Worm (Caenorhabditis elegans): ENCODE data around the gene dnj-5.

The dnj-5 gene

ce11 chrII:6887319-6888005 is 29.4 kb upstream of the dnj-5 start, which contains the start of gene pmp-2:
Gene pmp-2, minus strand, starts transcription at chrII:6887805.
- TF ChIP-seq W03F9.2 (tag; optimal IDR thresholded peaks at IDR 0.05) (no peak), dao-5 (tag; optimal IDR thresholded peaks at IDR 0.05) (no peak)

ce11 chrII:6884568-6884967 is 26.5 kb upstream of the dnj-5 start:
- TF ChIP-seq W03F9.2 (tag; optimal IDR thresholded peaks at IDR 0.05) (no peak), him-1 (tag; optimal IDR thresholded peaks at IDR 0.05) (no peak), dao-5 (tag; optimal IDR thresholded peaks at IDR 0.05) (no peak)

- TF ChIP-seq W03F9.2 (tag; optimal IDR thresholded peaks at IDR 0.05) (no peak), dao-5 (tag; optimal IDR thresholded peaks at IDR 0.05) (no peak), him-1 (tag; optimal IDR thresholded peaks at IDR 0.05) (no peak)
Measured at ce11 chrII:6883716-6884115, 25.6 kb upstream of the dnj-5 start, which contains the start of gene pmp-1. Gene pmp-1, minus strand, starts transcription at chrII:6883754.

ce11 chrII:6882335-6882734 is 24.2 kb upstream of the dnj-5 start:
- no peak for TF ChIP-seq him-1 (tag; optimal IDR thresholded peaks at IDR 0.05)
- no peak for TF ChIP-seq W03F9.2 (tag; optimal IDR thresholded peaks at IDR 0.05)
- TF ChIP-seq dao-5 (tag; optimal IDR thresholded peaks at IDR 0.05) = no peak

- TF ChIP-seq him-1 (tag; optimal IDR thresholded peaks at IDR 0.05) (no peak), W03F9.2 (tag; optimal IDR thresholded peaks at IDR 0.05) (no peak), dao-5 (tag; optimal IDR thresholded peaks at IDR 0.05) (no peak)
Measured at ce11 chrII:6880067-6880466, 22.0 kb upstream of the dnj-5 start, which contains the start of gene C44B7.7. Gene C44B7.7, minus strand, starts transcription at chrII:6880167.

ce11 chrII:6877881-6878280 is 19.8 kb upstream of the dnj-5 start:
- no peak for TF ChIP-seq dao-5 (tag; optimal IDR thresholded peaks at IDR 0.05)
- TF ChIP-seq him-1 (tag; optimal IDR thresholded peaks at IDR 0.05) = no peak
- TF ChIP-seq W03F9.2 (tag; optimal IDR thresholded peaks at IDR 0.05) = no peak

ce11 chrII:6876957-6877356 is 18.9 kb upstream of the dnj-5 start, which contains the start of gene slc-36.5:
Gene slc-36.5, minus strand, starts transcription at chrII:6877057.
- TF ChIP-seq him-1 (tag; optimal IDR thresholded peaks at IDR 0.05) = no peak
- no peak for TF ChIP-seq dao-5 (tag; optimal IDR thresholded peaks at IDR 0.05)
- no peak for TF ChIP-seq W03F9.2 (tag; optimal IDR thresholded peaks at IDR 0.05)

ce11 chrII:6872493-6872892 is 14.4 kb upstream of the dnj-5 start, which contains the start of gene C44B7.5:
Gene C44B7.5, minus strand, starts transcription at chrII:6872593.
- TF ChIP-seq dao-5 (tag; optimal IDR thresholded peaks at IDR 0.05) (no peak), W03F9.2 (tag; optimal IDR thresholded peaks at IDR 0.05) (no peak), him-1 (tag; optimal IDR thresholded peaks at IDR 0.05) (no peak)

- no peak for TF ChIP-seq him-1 (tag; optimal IDR thresholded peaks at IDR 0.05)
- TF ChIP-seq dao-5 (tag; optimal IDR thresholded peaks at IDR 0.05) = no peak
- no peak for TF ChIP-seq W03F9.2 (tag; optimal IDR thresholded peaks at IDR 0.05)
Measured at ce11 chrII:6870803-6871202, 12.7 kb upstream of the dnj-5 start, which contains the start of gene clhm-1. Gene clhm-1, minus strand, starts transcription at chrII:6871009.

ce11 chrII:6863652-6864051 is 5.6 kb upstream of the dnj-5 start, which contains the start of gene aff-1:
Gene aff-1, minus strand, starts transcription at chrII:6863752.
- TF ChIP-seq dao-5 (tag; optimal IDR thresholded peaks at IDR 0.05) (no peak), him-1 (tag; optimal IDR thresholded peaks at IDR 0.05) (no peak), W03F9.2 (tag; optimal IDR thresholded peaks at IDR 0.05) (no peak)

- no peak for TF ChIP-seq him-1 (tag; optimal IDR thresholded peaks at IDR 0.05)
- TF ChIP-seq dao-5 (tag; optimal IDR thresholded peaks at IDR 0.05) = no peak
- TF ChIP-seq W03F9.2 (tag; optimal IDR thresholded peaks at IDR 0.05) = no peak
Measured at ce11 chrII:6860043-6860442, 1.9 kb upstream of the dnj-5 start.

ce11 chrII:6858835-6859234 is 734 bp upstream of the dnj-5 start:
- no peak for TF ChIP-seq dao-5 (tag; optimal IDR thresholded peaks at IDR 0.05)
- no peak for TF ChIP-seq W03F9.2 (tag; optimal IDR thresholded peaks at IDR 0.05)
- no peak for TF ChIP-seq him-1 (tag; optimal IDR thresholded peaks at IDR 0.05)

- TF ChIP-seq dao-5 (tag; optimal IDR thresholded peaks at IDR 0.05) (peak; percentile 24), him-1 (tag; optimal IDR thresholded peaks at IDR 0.05) (peak; percentile 91), W03F9.2 (tag; optimal IDR thresholded peaks at IDR 0.05) (peak; percentile 14)
Measured at ce11 chrII:6853059-6853466, 5.0 kb downstream of the dnj-5 start.

- TF ChIP-seq him-1 (tag; optimal IDR thresholded peaks at IDR 0.05) (no peak), W03F9.2 (tag; optimal IDR thresholded peaks at IDR 0.05) (no peak), dao-5 (tag; optimal IDR thresholded peaks at IDR 0.05) (no peak)
Measured at ce11 chrII:6851938-6852337, 6.2 kb downstream of the dnj-5 start, which contains the start of gene C04A2.15. Gene C04A2.15, plus strand, starts transcription at chrII:6852236.
